Worm (Caenorhabditis elegans) whole organism, late embryonic: ENCODE results near the gene F44F4.9.

Experiments
- C38D4.7 ChIP-seq: fragments of 200-800 bp; sonication (Bioruptor generic); optimal IDR thresholded peaks from 2 replicates; lab custom pipeline; 2018; ENCODE audit warnings: mild to moderate bottlenecking, missing genetic modification characterization, moderate library complexity, missing compliant biosample characterization
- F13H6.1 ChIP-seq: sonication (generic microtip); optimal IDR thresholded peaks from 2 replicates; lab custom pipeline; 2016; ENCODE audit warnings: missing genetic modification characterization, missing compliant biosample characterization
- K02D7.2 ChIP-seq: sonication (generic microtip); optimal IDR thresholded peaks from 2 replicates; lab custom pipeline; 2017; ENCODE audit warnings: mild to moderate bottlenecking, missing genetic modification characterization, missing compliant biosample characterization
- ahr-1 ChIP-seq: sonication (generic microtip); optimal IDR thresholded peaks from 2 replicates; lab custom pipeline; 2016; ENCODE audit warnings: missing genetic modification characterization, missing compliant biosample characterization
- ama-1 ChIP-seq: fragments of 150-350 bp; optimal IDR thresholded peaks from 2 replicates; lab custom pipeline; 2014
- ceh-18 ChIP-seq: sonication (generic microtip); optimal IDR thresholded peaks from 2 replicates; lab custom pipeline; 2016; ENCODE audit warnings: missing genetic modification characterization, missing compliant biosample characterization
- ceh-19 ChIP-seq: fragments of 200-800 bp; sonication (Bioruptor generic); optimal IDR thresholded peaks from 2 replicates; lab custom pipeline; 2018; ENCODE audit warnings: mild to moderate bottlenecking, missing genetic modification characterization, missing compliant biosample characterization
- ceh-2 ChIP-seq: sonication (generic microtip); optimal IDR thresholded peaks from 2 replicates; lab custom pipeline; 2016; ENCODE audit warnings: missing genotype, missing genetic modification characterization, missing compliant biosample characterization
- ceh-22 ChIP-seq: sonication (generic microtip); optimal IDR thresholded peaks from 2 replicates; lab custom pipeline; 2017; ENCODE audit warnings: missing biosample characterization, missing genetic modification characterization
- ceh-30 ChIP-seq: fragments of 150-350 bp; optimal IDR thresholded peaks from 2 replicates; lab custom pipeline; 2014; ENCODE audit warnings: missing biosample characterization, missing genetic modification characterization
- ceh-31 ChIP-seq: sonication (generic microtip); optimal IDR thresholded peaks from 2 replicates; lab custom pipeline; 2016; ENCODE audit warnings: missing genetic modification characterization, missing compliant biosample characterization
- ceh-34 ChIP-seq: sonication (generic microtip); optimal IDR thresholded peaks from 2 replicates; lab custom pipeline; 2016; ENCODE audit warnings: mild to moderate bottlenecking, missing genetic modification characterization, missing compliant biosample characterization
- dve-1 ChIP-seq: sonication (generic microtip); optimal IDR thresholded peaks from 2 replicates; lab custom pipeline; 2017; ENCODE audit warnings: antibody characterized with exemption, mild to moderate bottlenecking, missing genetic modification characterization, missing compliant biosample characterization
- elt-2 ChIP-seq: sonication (generic microtip); optimal IDR thresholded peaks from 2 replicates; lab custom pipeline; 2016; ENCODE audit warnings: missing genetic modification reagents, missing genetic modification characterization, missing compliant biosample characterization
- elt-4 ChIP-seq: sonication (generic microtip); optimal IDR thresholded peaks from 2 replicates; lab custom pipeline; 2016; ENCODE audit warnings: missing genetic modification characterization, missing compliant biosample characterization
- ets-4 ChIP-seq: sonication (generic microtip); optimal IDR thresholded peaks from 2 replicates; lab custom pipeline; 2016; ENCODE audit warnings: missing genetic modification characterization, missing compliant biosample characterization
- gmeb-2 ChIP-seq: sonication (generic microtip); optimal IDR thresholded peaks from 2 replicates; lab custom pipeline; 2016; ENCODE audit warnings: missing genetic modification characterization, inconsistent platforms, missing compliant biosample characterization
- hlh-13 ChIP-seq: fragments of 200-800 bp; sonication (Bioruptor generic); optimal IDR thresholded peaks from 2 replicates; lab custom pipeline; 2018; ENCODE audit warnings: mild to moderate bottlenecking, missing genetic modification characterization, missing compliant biosample characterization
- lin-11 ChIP-seq: fragments of 200-800 bp; sonication (Bioruptor generic); optimal IDR thresholded peaks from 2 replicates; lab custom pipeline; 2018; ENCODE audit warnings: mild to moderate bottlenecking, missing genetic modification characterization, missing compliant biosample characterization
- madf-2 ChIP-seq: sonication (generic microtip); optimal IDR thresholded peaks from 2 replicates; lab custom pipeline; 2017; ENCODE audit warnings: missing genetic modification characterization, missing compliant biosample characterization
- nfya-1 ChIP-seq: sonication (generic microtip); optimal IDR thresholded peaks from 2 replicates; lab custom pipeline; 2017; ENCODE audit warnings: missing genetic modification characterization, mild to moderate bottlenecking, missing compliant biosample characterization, antibody characterized with exemption, moderate library complexity
- nhr-232 ChIP-seq: sonication (generic microtip); optimal IDR thresholded peaks from 2 replicates; lab custom pipeline; 2016; ENCODE audit warnings: missing genetic modification characterization, missing compliant biosample characterization
- pat-9 ChIP-seq: fragments of 200-800 bp; sonication (Bioruptor generic); optimal IDR thresholded peaks from 2 replicates; lab custom pipeline; 2018; ENCODE audit warnings: mild to moderate bottlenecking, missing genetic modification characterization, moderate library complexity, missing compliant biosample characterization
- pax-1 ChIP-seq: fragments of 150-350 bp; optimal IDR thresholded peaks from 2 replicates; lab custom pipeline; 2014; ENCODE audit warnings: missing biosample characterization, missing genetic modification characterization
- sdc-2 ChIP-seq: sonication (generic microtip); optimal IDR thresholded peaks from 2 replicates; lab custom pipeline; 2016; ENCODE audit warnings: missing genotype, missing genetic modification characterization, missing compliant biosample characterization
- sox-2 ChIP-seq: fragments of 200-800 bp; sonication (Bioruptor generic); IDR thresholded peaks from 2 replicates; pipeline ENCODE4 v1.3.6; 2022; ENCODE audit warnings: missing genetic modification reagents, missing genetic modification characterization, missing compliant biosample characterization
- tbx-2 ChIP-seq: sonication (generic microtip); optimal IDR thresholded peaks from 2 replicates; lab custom pipeline; 2016; ENCODE audit warnings: missing genetic modification characterization, missing compliant biosample characterization
- tbx-7 ChIP-seq: sonication (generic microtip); optimal IDR thresholded peaks from 2 replicates; lab custom pipeline; 2016; ENCODE audit warnings: missing genotype, missing genetic modification characterization, missing compliant biosample characterization
- ttx-3 ChIP-seq: sonication (generic microtip); optimal IDR thresholded peaks from 2 replicates; lab custom pipeline; 2016; ENCODE audit warnings: missing genetic modification reagents, missing genetic modification characterization, missing compliant biosample characterization
- unc-42 ChIP-seq: sonication (generic microtip); optimal IDR thresholded peaks from 2 replicates; lab custom pipeline; 2016; ENCODE audit warnings: missing genotype, missing genetic modification characterization, missing compliant biosample characterization
- unc-55 ChIP-seq: sonication (generic microtip); optimal IDR thresholded peaks from 2 replicates; lab custom pipeline; 2017; ENCODE audit warnings: missing biosample characterization, missing genetic modification reagents, missing genetic modification characterization
- zip-5 ChIP-seq: sonication (generic microtip); optimal IDR thresholded peaks from 2 replicates; lab custom pipeline; 2016; ENCODE audit warnings: missing genetic modification characterization, missing compliant biosample characterization
- ztf-16 ChIP-seq: sonication (generic microtip); optimal IDR thresholded peaks from 2 replicates; lab custom pipeline; 2017; ENCODE audit warnings: missing genetic modification characterization, missing compliant biosample characterization

The F44F4.9 gene

DNA sequence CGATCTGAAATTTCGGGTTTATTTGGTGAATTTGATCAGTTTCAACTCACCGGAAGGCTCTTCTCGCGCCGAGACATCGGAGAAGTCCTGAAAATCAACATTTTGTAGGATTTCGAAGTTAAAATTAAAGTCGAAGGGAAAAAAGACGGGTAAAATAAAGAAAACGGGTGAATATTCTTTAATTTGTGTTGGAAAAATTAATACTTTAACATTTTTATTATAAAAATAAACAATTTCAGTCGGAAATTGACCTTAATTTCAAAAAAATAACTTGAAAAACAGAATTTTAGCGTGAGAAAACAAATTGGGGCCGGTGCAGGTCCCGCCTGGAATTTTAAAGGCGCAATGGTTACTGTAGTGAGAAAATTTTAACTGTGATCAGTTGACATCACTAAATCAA is 37.4 kb upstream of the F44F4.9 start, which contains the start of gene nos-1:
Gene nos-1, minus strand, starts transcription at position 101 of the 400 bp plus-strand sequence.
- TF ChIP-seq ceh-30 (tag; lab: Kevin White, UChicago) = no peak

DNA sequence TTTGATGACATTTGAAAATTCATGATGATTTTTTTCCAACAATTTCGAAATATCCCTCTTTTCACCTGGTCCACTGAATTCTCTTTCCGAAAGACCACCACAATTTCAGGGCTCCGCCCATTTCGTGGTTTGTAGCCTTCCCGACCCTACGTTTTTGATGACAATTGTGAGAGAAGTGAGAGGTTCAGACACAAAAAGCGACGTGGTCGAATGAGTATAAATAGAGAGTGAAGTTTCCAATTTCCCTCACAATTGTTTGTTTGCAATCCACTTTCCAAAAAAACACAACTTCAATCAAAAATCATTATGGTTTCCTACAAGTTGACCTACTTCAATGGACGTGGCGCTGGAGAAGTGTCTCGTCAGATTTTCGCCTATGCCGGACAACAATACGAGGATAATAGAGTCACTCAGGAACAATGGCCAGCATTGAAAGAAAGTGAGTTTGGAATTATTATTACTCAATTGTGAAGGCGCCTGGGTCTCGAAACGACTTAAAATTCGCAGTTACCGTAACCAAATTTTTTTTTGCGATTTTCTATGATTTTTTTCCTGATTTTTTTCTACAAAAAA is 34.6 kb upstream of the F44F4.9 start, which contains the start of gene gst-5:
Gene gst-5, plus strand, starts transcription at position 246 of the 573 bp plus-strand sequence.
- TF ChIP-seq hlh-13 (GFP tag; lab: Kevin White, UChicago) (no peak), ceh-22 (no peak), dve-1 (tag; lab: Kevin White, UChicago) (peak; percentile 28), tbx-2 (tag; lab: Kevin White, UChicago) (no peak), ttx-3 (no peak), ets-4 (tag; lab: Kevin White, UChicago) (no peak), pat-9 (tag; lab: Kevin White, UChicago) (no peak), elt-4 (tag; lab: Kevin White, UChicago) (no peak), nfya-1 (tag; lab: Kevin White, UChicago) (peak; percentile 12), unc-42 (tag; lab: Kevin White, UChicago) (no peak), madf-2 (tag; lab: Kevin White, UChicago) (no peak), ceh-2 (tag; lab: Kevin White, UChicago) (no peak), pax-1 (no peak), sox-2 (no peak), unc-55 (GFP tag; lab: Kevin White, UChicago) (peak; percentile 50), ceh-19 (no peak), sdc-2 (tag; lab: Kevin White, UChicago) (no peak), tbx-7 (tag; lab: Kevin White, UChicago) (no peak), ceh-18 (peak; percentile 29), zip-5 (tag; lab: Kevin White, UChicago) (no peak), elt-2 (tag; lab: Kevin White, UChicago) (no peak), ahr-1 (tag; lab: Kevin White, UChicago) (no peak), ama-1 (lab: Kevin White, UChicago) (no peak), C38D4.7 (GFP tag; lab: Kevin White, UChicago) (no peak), ceh-31 (peak; percentile 4)

DNA sequence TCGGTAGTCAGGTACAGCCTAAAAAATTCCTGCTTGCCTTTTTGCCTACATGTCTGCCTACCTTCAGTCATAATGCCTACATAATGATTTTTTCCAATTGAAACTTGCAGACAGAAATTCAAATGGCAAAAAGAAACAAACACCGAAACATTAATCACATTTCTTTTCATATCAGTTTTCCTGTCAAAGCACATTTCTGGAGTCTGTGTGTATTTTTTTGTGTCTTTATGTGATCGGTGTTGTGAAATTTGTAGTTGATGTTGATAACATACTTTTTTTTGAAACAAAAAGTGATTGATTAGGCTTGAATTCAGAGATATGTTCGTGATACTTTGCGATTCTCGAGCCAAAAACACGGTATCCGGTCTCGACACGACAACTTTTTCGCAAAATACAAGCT is 33.8 kb upstream of the F44F4.9 start:
- TF ChIP-seq ceh-30 (tag; lab: Kevin White, UChicago) = no peak
- TF ChIP-seq ceh-19 = no peak
- TF ChIP-seq K02D7.2 (tag; lab: Kevin White, UChicago) = no peak

DNA sequence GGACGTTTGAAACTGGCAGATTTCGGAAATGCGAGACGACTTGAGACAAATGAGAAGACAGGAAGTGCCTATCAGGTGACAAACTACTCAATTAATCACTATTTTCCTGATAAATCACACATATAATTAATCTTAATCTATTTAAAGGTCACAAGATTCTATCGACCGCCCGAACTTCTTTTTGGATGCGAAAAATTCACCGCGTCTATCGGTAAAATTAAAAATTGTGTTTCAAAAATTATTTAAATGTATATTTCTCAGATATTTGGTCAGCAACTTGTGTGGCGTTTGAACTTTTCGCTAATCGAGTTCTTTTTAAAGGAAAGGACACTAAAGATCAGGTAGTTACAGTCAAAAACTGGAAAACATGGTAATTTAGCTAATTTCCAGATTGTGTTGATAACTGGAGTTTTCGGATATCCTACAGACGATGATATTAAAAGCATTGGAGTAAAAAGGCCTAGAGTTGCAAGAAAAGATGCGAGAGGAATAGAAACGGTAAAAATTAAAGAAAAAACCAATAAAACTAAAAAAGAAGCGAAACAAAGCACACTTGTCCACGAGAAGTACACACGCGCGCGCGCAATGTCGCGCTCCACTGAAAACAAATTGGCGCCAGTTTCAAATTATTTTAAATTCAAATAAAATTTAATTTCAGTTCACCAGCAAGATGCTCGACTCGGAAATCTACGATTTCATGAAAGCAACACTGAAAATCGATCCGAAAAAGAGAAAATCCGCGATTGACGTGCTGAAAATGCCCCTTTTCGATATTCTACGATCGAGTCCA is 32.8 kb upstream of the F44F4.9 start:
- TF ChIP-seq gmeb-2 (tag; lab: Kevin White, UChicago) (no peak), tbx-2 (tag; lab: Kevin White, UChicago) (no peak), ceh-34 (no peak), ceh-30 (tag; lab: Kevin White, UChicago) (no peak), nhr-232 (tag; lab: Kevin White, UChicago) (no peak), lin-11 (tag; lab: Kevin White, UChicago) (no peak), pax-1 (peak; percentile 19), F13H6.1 (tag; lab: Kevin White, UChicago) (no peak)

DNA sequence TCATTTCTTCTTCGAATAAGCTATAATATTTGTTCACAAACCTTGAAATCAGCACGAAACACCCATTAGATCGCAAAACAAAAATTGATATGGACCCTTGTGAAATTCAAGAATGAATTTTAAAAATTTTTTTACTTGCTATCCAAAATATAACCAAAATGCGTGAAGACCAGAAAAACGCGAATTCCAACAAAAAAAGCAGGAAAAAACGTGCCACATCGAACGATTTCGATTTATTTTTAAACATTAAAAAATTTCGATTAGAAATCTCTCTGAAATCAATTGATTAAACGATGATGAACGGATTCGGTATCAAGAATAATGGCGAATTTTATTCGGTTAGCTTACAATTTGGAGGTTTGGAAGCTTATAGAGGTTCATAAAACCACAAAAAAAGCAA is 31.7 kb upstream of the F44F4.9 start, which contains the start of the genes tceb-3 and gskl-1:
Gene tceb-3, minus strand, starts transcription at position 101 of the 400 bp plus-strand sequence.
Gene gskl-1, plus strand, starts transcription at position 243 of the 400 bp plus-strand sequence.
- TF ChIP-seq ztf-16 (tag; lab: Kevin White, UChicago) (no peak), lin-11 (tag; lab: Kevin White, UChicago) (no peak)
